Worm (Caenorhabditis elegans): ENCODE measurements around the gene Y49E10.18.

ce11 chrIII:12458970-12459369 is 13.1 kb upstream of the Y49E10.18 start:
- TF ChIP-seq dao-5 (tag; optimal IDR thresholded peaks at IDR 0.05): no peak
- no peak for TF ChIP-seq him-1 (tag; optimal IDR thresholded peaks at IDR 0.05)
- TF ChIP-seq W03F9.2 (tag; optimal IDR thresholded peaks at IDR 0.05): no peak
